Worm (Caenorhabditis elegans): ENCODE measurements around the gene ser-1.
A peak's percentile ranks its signal among the peaks of the same experiment; 100 is the strongest.

Gene ser-1

ce11 chrX:16625078-16625808 lies 45.7 kb downstream of the ser-1 start (continued):
- TF ChIP-seq mxl-3 (GFP tag; optimal IDR thresholded peaks at IDR 0.05) (peak; percentile 62), nhr-28 (tag; optimal IDR thresholded peaks at IDR 0.05) (peak; percentile 5), unc-62 (GFP tag; optimal IDR thresholded peaks at IDR 0.05 in 1 of 2) (peak in 1 of 2 experiments; percentile 69), unc-62 (tag; optimal IDR thresholded peaks at IDR 0.05) (no peak), R02D3.7 (tag; optimal IDR thresholded peaks at IDR 0.05) (no peak)

- TF ChIP-seq mxl-3 (GFP tag; optimal IDR thresholded peaks at IDR 0.05) (peak; percentile 50), set-16 (GFP tag; IDR thresholded peaks at IDR 0.05) (peak; percentile 62), hlh-11 (tag; optimal IDR thresholded peaks at IDR 0.05) (peak; percentile 26), ZK337.2 (GFP tag; IDR thresholded peaks at IDR 0.05) (no peak)
Observed at ce11 chrX:16626817-16627216, 47.3 kb downstream of the ser-1 start.

DNA sequence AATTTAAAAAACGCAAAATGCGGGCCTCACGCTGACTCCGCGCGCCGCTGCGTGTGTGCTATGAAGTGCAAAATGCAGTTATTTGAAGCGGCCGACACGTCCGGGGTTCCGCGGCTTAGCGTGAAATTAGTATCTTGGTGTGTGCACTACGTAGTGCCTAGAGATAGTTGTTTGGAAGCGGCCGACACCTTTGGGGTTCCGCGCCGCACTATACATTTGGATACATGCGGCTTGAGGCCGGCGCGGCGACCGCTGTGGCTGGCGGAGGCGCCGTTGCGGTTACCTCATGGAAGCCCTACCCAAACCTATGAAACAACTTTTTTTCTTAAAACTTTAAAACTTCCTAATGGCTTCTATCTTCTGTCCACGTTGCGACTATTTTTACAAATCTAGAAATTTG lies 49.6 kb downstream of the ser-1 start:
- TF ChIP-seq aha-1 (tag): peak; percentile 58
- TF ChIP-seq set-16 (GFP tag; IDR thresholded peaks at IDR 0.05): peak; percentile 60
- TF ChIP-seq nhr-28 (tag; optimal IDR thresholded peaks at IDR 0.05): no peak
- TF ChIP-seq mep-1 (tag; optimal IDR thresholded peaks at IDR 0.05): no peak

DNA sequence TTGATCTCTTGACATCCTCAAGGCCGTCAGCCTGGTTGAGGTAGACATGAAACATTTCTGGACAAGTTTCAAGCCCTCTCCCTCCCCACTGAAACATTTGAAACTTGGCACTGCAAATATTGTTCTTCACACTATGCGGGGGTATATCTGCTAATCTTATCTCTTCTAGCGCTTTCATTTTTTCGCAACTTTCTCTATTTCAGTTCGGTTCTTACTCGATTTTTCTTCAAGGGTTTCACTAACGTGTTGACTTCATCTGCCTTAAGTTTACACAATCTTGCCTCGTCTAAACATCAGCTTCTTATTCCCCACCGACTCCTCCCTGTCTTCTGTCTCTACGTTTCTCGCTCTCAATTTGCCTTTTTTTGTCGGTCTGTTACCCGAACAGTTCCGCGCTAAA lies 50.2 kb downstream of the ser-1 start:
- no peak for TF ChIP-seq lin-13 (GFP tag; optimal IDR thresholded peaks at IDR 0.05)
- no peak for TF ChIP-seq nhr-6 (tag; optimal IDR thresholded peaks at IDR 0.05)
- TF ChIP-seq F44E2.7 (GFP tag; IDR thresholded peaks at IDR 0.05): no peak
- no peak for TF ChIP-seq attf-4 (tag; optimal IDR thresholded peaks at IDR 0.05)
- TF ChIP-seq nhr-42 (GFP tag; IDR thresholded peaks at IDR 0.05): no peak
- no peak for TF ChIP-seq hmg-1.1 (GFP tag; IDR thresholded peaks at IDR 0.05)
- no peak for TF ChIP-seq dve-1 (tag; optimal IDR thresholded peaks at IDR 0.05; ENCODE audit: insufficient read depth)
- no peak for TF ChIP-seq snpc-1.2 (GFP tag; IDR thresholded peaks at IDR 0.05)
- TF ChIP-seq vab-7 (GFP tag; IDR thresholded peaks at IDR 0.05): no peak
- no peak for TF ChIP-seq F10B5.3 (tag; optimal IDR thresholded peaks at IDR 0.05)
- TF ChIP-seq ces-1 (GFP tag; optimal IDR thresholded peaks at IDR 0.05): no peak
- no peak for TF ChIP-seq lin-15B (tag; optimal IDR thresholded peaks at IDR 0.05)
- TF ChIP-seq duxl-1 (tag; optimal IDR thresholded peaks at IDR 0.05; ENCODE audit: poor library complexity): no peak
- no peak for TF ChIP-seq unc-130 (GFP tag; optimal IDR thresholded peaks at IDR 0.05)
- no peak for TF ChIP-seq daf-8 (GFP tag; IDR thresholded peaks at IDR 0.05)
- no peak for TF ChIP-seq zip-11 (GFP tag; IDR thresholded peaks at IDR 0.05)

ce11 chrX:16631847-16632246 lies 52.3 kb downstream of the ser-1 start:
- no peak for TF ChIP-seq ZK337.2 (GFP tag; IDR thresholded peaks at IDR 0.05)
- no peak for TF ChIP-seq nhr-237 (tag; optimal IDR thresholded peaks at IDR 0.05)
- no peak for TF ChIP-seq sdz-12 (GFP tag; optimal IDR thresholded peaks at IDR 0.05)
- TF ChIP-seq lin-15B (tag; optimal IDR thresholded peaks at IDR 0.05): no peak
- TF ChIP-seq nhr-111 (GFP tag; optimal IDR thresholded peaks at IDR 0.05): no peak
- no peak for TF ChIP-seq hif-1 (tag; optimal IDR thresholded peaks at IDR 0.05)
- no peak for TF ChIP-seq nhr-28 (tag; optimal IDR thresholded peaks at IDR 0.05)
- no peak for TF ChIP-seq nhr-11 (tag; optimal IDR thresholded peaks at IDR 0.05)
- TF ChIP-seq nhr-42 (GFP tag; IDR thresholded peaks at IDR 0.05): no peak
- TF ChIP-seq T20F7.1 (GFP tag; optimal IDR thresholded peaks at IDR 0.05): no peak
- TF ChIP-seq pqm-1 (tag; optimal IDR thresholded peaks at IDR 0.05): no peak
- TF ChIP-seq pha-4 (GFP tag; IDR thresholded peaks at IDR 0.05): no peak
- TF ChIP-seq pha-4 (tag; optimal IDR thresholded peaks at IDR 0.05): no peak
- TF ChIP-seq fos-1 (tag; optimal IDR thresholded peaks at IDR 0.05): no peak

Data from whole organism, L4 larva.